Worm (Caenorhabditis elegans) whole organism, L4 larva: ENCODE measurements around the gene srh-85.

ENCODE experiments used
- aha-1 ChIP-seq: fragments of 150-350 bp; peaks from one replicate; lab custom pipeline; 2014; ENCODE audit warnings: missing biosample characterization, missing genetic modification characterization
- cey-2 ChIP-seq: sonication (generic microtip); optimal IDR thresholded peaks from 3 replicates; lab custom pipeline; 2017; ENCODE audit warnings: missing genetic modification characterization, mild to moderate bottlenecking, missing compliant biosample characterization, antibody characterized with exemption, borderline replicate concordance; ENCODE audit not compliant: insufficient read depth
- dpl-1 ChIP-seq: fragments of 150-350 bp; optimal IDR thresholded peaks from 2 replicates; lab custom pipeline; 2014; ENCODE audit warnings: missing biosample characterization, missing genetic modification reagents, missing genetic modification characterization
- lin-39 ChIP-seq: fragments of 150-350 bp; optimal IDR thresholded peaks from 2 replicates; lab custom pipeline; 2014; ENCODE audit warnings: missing biosample characterization, missing genetic modification reagents, missing genetic modification characterization
- mdl-1 ChIP-seq, 2 experiments: fragments of 150-350 bp in 1 of 2; sonication (generic microtip) in 1 of 2; optimal IDR thresholded peaks; 2 replicates each; lab custom pipeline; 2014 to 2017; ENCODE audit warnings: missing biosample characterization in 2 of 2, missing genetic modification characterization in 2 of 2
- mxl-2 ChIP-seq: fragments of 200-800 bp; sonication (Bioruptor generic); conservative IDR thresholded peaks from 2 replicates; pipeline ENCODE4 v1.3.6; 2022; ENCODE audit warnings: missing genetic modification reagents, missing genetic modification characterization, missing compliant biosample characterization
- nhr-102 ChIP-seq: sonication (generic microtip); optimal IDR thresholded peaks from 2 replicates; lab custom pipeline; 2016; ENCODE audit warnings: mild to moderate bottlenecking, missing genetic modification characterization, moderate library complexity, missing compliant biosample characterization
- nhr-6 ChIP-seq: fragments of 150-350 bp; optimal IDR thresholded peaks from 2 replicates; lab custom pipeline; 2014; ENCODE audit warnings: missing biosample characterization, missing genetic modification characterization
- ztf-7 ChIP-seq: fragments of 150-350 bp; optimal IDR thresholded peaks from 2 replicates; lab custom pipeline; 2014; ENCODE audit warnings: missing biosample characterization, missing genetic modification characterization

DNA sequence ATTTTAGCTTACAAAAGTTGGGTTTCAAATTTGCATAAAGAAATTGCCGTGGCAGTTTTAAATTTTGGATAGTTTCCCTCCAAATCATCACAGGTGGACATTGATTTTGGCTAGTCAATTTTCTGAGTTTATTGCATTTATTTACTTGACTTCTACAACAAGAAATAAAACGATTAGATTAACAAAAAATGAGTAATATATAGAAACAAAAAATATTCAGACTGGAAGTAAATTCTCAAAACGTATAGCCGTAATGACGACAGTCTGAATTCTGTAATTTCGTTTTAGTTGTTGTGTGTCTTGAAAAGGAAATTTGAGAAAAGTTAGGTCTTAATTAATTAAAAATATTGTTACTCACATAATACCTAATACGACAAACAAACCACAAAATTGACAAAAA lies 48.8 kb downstream of the srh-85 start, which contains the start of gene srw-141:
- TF ChIP-seq nhr-102 (tag; lab: Kevin White, UChicago) (no peak), mdl-1 (tag; optimal IDR thresholded peaks at IDR 0.05; lab: Kevin White, UChicago) (no peak), cey-2 (tag; lab: Kevin White, UChicago) (no peak), lin-39 (tag; lab: Kevin White, UChicago) (no peak), ztf-7 (no peak), dpl-1 (GFP tag; lab: Kevin White, UChicago) (no peak), mxl-2 (GFP tag; lab: Robert Waterston, UW) (no peak), nhr-6 (no peak), aha-1 (tag; lab: Kevin White, UChicago) (no peak)
